Worm (Caenorhabditis elegans) whole organism, L4/young adult: ENCODE measurements around the gene F34H10.1.

Experiments
- W03F9.2 ChIP-seq: fragments of 150-350 bp; optimal IDR thresholded peaks from 2 replicates; lab custom pipeline; 2014; ENCODE audit warnings: missing biosample characterization, missing genetic modification characterization
- dao-5 ChIP-seq: sonication (generic microtip); optimal IDR thresholded peaks from 2 replicates; lab custom pipeline; 2016; ENCODE audit warnings: missing genotype, missing genetic modification characterization, moderate library complexity, missing compliant biosample characterization
- him-1 ChIP-seq: sonication (generic microtip); optimal IDR thresholded peaks from 2 replicates; lab custom pipeline; 2016; ENCODE audit warnings: missing genotype, missing genetic modification reagents, missing genetic modification characterization, missing compliant biosample characterization

Gene F34H10.1

DNA sequence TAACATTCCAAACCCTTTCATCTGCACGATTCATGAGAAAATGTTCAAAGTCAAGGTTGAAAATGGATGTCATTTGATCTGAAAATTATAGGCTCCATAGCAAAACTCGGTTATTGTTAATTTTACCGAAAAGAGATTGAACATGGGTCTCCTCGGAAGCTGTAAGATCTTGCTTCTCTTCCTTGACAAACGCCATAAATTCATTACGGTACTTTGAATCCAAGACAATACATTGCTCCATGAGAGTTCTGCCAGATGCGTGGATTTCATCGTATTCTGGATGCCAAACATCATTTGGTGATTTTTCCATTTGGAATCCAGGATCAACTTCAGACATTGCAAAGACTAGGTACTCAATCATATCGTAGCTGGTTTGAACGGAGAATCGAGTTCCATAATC, 40.0 kb downstream of the F34H10.1 start:
- TF ChIP-seq him-1 (tag; lab: Kevin White, UChicago), result no peak
- TF ChIP-seq dao-5 (tag; lab: Kevin White, UChicago), result no peak
- no peak for TF ChIP-seq W03F9.2

DNA sequence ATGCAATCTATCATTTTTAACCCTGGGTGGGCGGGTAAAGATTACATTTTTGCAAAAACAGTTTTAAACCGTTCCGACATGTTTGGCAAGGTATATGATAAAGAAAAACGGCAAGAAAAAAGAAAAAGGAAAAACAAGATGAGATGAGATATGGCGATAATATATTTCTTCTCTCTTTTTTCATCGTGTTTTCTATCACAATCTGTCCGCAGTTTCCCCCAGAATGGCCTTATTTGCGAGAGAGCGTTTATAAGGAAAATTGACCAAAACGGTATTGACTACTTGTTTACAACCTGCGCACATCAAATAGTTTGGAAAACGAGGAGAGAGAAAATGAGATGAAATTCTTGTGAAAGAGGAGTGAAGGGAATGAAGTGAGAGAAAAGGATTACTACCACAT, 41.5 kb downstream of the F34H10.1 start:
- TF ChIP-seq dao-5 (tag; lab: Kevin White, UChicago), result no peak
- no peak for TF ChIP-seq W03F9.2
- TF ChIP-seq him-1 (tag; lab: Kevin White, UChicago), result no peak

ce11 chrX:9668554-9668953, 42.6 kb downstream of the F34H10.1 start, which contains the start of gene T14B1.1:
TSS of gene T14B1.1 (minus strand) at chrX:9668723.
- TF ChIP-seq him-1 (tag; lab: Kevin White, UChicago) (peak; percentile 18), dao-5 (tag; lab: Kevin White, UChicago) (no peak)

- TF ChIP-seq W03F9.2 (no peak), dao-5 (tag; lab: Kevin White, UChicago) (no peak), him-1 (tag; lab: Kevin White, UChicago) (no peak)
These were observed 47.3 kb downstream of the F34H10.1 start for ce11 chrX:9673228-9673627.

DNA sequence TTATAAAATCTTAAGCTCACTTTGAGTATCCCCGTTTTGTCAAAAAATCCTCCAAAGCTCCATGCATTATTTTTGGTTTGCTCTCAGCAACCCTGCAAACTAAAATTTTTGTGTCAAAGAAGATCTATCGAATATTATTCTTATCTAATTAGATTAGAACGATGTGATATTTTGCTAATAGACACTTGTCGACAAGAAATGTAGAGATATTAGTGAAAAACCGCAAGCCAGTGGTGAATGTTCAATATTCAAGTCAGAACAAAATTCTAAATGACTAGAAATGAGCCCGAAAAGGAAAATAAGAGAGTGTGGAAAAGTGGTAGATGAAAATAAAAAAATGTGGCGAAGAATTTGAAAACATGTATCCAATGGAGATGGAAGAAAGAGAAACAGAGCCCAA, 48.9 kb downstream of the F34H10.1 start, which contains the start of gene C43C3.4:
TSS of gene C43C3.4 (minus strand) at position 101 of the 400 bp plus-strand sequence.
- TF ChIP-seq dao-5 (tag; lab: Kevin White, UChicago) (no peak), W03F9.2 (no peak), him-1 (tag; lab: Kevin White, UChicago) (no peak)

- peak; percentile 40 for TF ChIP-seq W03F9.2
- TF ChIP-seq him-1 (tag; lab: Kevin White, UChicago), result no peak
These were observed 50.1 kb downstream of the F34H10.1 start for ce11 chrX:9676009-9676408.
